Worm (Caenorhabditis elegans) whole organism, L1 larva: ENCODE results near the gene F23B12.1.

Experiments used
- ama-1 ChIP-seq: fragments of 150-350 bp; optimal IDR thresholded peaks from 2 replicates; lab custom pipeline; 2014
- ceh-82 ChIP-seq, 3 experiments: fragments of 150-350 bp in 1 of 3; sonication (generic microtip) in 2 of 3; optimal IDR thresholded peaks; 2 replicates each; lab custom pipeline; 2014 to 2017; ENCODE audit warnings: missing biosample characterization in 3 of 3, missing genetic modification characterization in 3 of 3
- dpl-1 ChIP-seq, 3 experiments: fragments of 150-350 bp in 2 of 3; sonication (generic microtip) in 1 of 3; optimal IDR thresholded peaks; 2 replicates each; lab custom pipeline; 2014 to 2017; ENCODE audit warnings: missing biosample characterization in 3 of 3, missing genetic modification characterization in 3 of 3, missing genetic modification reagents in 3 of 3
- fkh-10 ChIP-seq: sonication (generic microtip); optimal IDR thresholded peaks from 2 replicates; lab custom pipeline; 2017; ENCODE audit warnings: missing biosample characterization, missing genetic modification reagents, missing genetic modification characterization
- fos-1 ChIP-seq: fragments of 150-350 bp; optimal IDR thresholded peaks from 2 replicates; lab custom pipeline; 2014; ENCODE audit warnings: missing biosample characterization, missing genetic modification characterization
- lin-15B ChIP-seq: fragments of 150-350 bp; sonication (generic microtip); optimal IDR thresholded peaks from 3 replicates; lab custom pipeline; 2014; ENCODE audit warnings: missing biosample characterization, missing genetic modification characterization
- mep-1 ChIP-seq: fragments of 150-350 bp; optimal IDR thresholded peaks from 2 replicates; lab custom pipeline; 2014; ENCODE audit warnings: missing biosample characterization, missing genetic modification characterization
- nhr-12 ChIP-seq: sonication (generic microtip); optimal IDR thresholded peaks from 2 replicates; lab custom pipeline; 2017; ENCODE audit warnings: missing biosample characterization, missing genetic modification characterization
- nhr-19 ChIP-seq: fragments of 200-800 bp; sonication (Bioruptor generic); conservative IDR thresholded peaks from 2 replicates; pipeline ENCODE4 v1.3.6; 2022; ENCODE audit warnings: missing genetic modification characterization, missing compliant biosample characterization
- pag-3 ChIP-seq: sonication (generic microtip); optimal IDR thresholded peaks from 2 replicates; lab custom pipeline; 2017; ENCODE audit warnings: missing genetic modification characterization, mild to moderate bottlenecking, missing compliant biosample characterization, antibody characterized with exemption, borderline replicate concordance; ENCODE audit not compliant: insufficient read depth
- rnt-1 ChIP-seq: sonication (generic microtip); optimal IDR thresholded peaks from 2 replicates; lab custom pipeline; 2016; ENCODE audit warnings: mild to moderate bottlenecking, missing genetic modification characterization, moderate library complexity, missing compliant biosample characterization
- skn-1 ChIP-seq: fragments of 150-350 bp; optimal IDR thresholded peaks from 2 replicates; lab custom pipeline; 2014; ENCODE audit warnings: missing biosample characterization, missing genetic modification characterization
- swsn-7 ChIP-seq: sonication (generic microtip); optimal IDR thresholded peaks from 2 replicates; lab custom pipeline; 2016; ENCODE audit warnings: missing genetic modification characterization, missing compliant biosample characterization
- zag-1 ChIP-seq: fragments of 150-350 bp; optimal IDR thresholded peaks from 2 replicates; lab custom pipeline; 2014; ENCODE audit warnings: missing biosample characterization, missing genetic modification characterization

- no peak for TF ChIP-seq fkh-10 (GFP tag; lab: Kevin White, UChicago)
- TF ChIP-seq mep-1 (tag; lab: Kevin White, UChicago), result no peak
- TF ChIP-seq rnt-1 (tag; lab: Kevin White, UChicago), result no peak
- TF ChIP-seq pag-3 (tag; lab: Kevin White, UChicago), result no peak
- TF ChIP-seq skn-1, result no peak
- TF ChIP-seq nhr-19, result no peak
- no peak for TF ChIP-seq nhr-12
- TF ChIP-seq ceh-82 (tag; optimal IDR thresholded peaks at IDR 0.05; lab: Kevin White, UChicago), result no peak
- no peak for TF ChIP-seq swsn-7
- TF ChIP-seq ama-1 (lab: Kevin White, UChicago), result no peak
- TF ChIP-seq fos-1 (tag; lab: Kevin White, UChicago), result no peak
- TF ChIP-seq dpl-1 (GFP tag; optimal IDR thresholded peaks at IDR 0.05; lab: Kevin White, UChicago), result no peak
- TF ChIP-seq zag-1, result no peak
- no peak for TF ChIP-seq lin-15B (tag; lab: Kevin White, UChicago)
Measured at ce11 chrV:14405647-14406046, 23.3 kb upstream of the F23B12.1 start.
